Fruit fly (Drosophila melanogaster) whole organism, embryonic: ENCODE measurements around the gene CG7907.

Experiments used
- Adf1 ChIP-seq: fragments of 200-800 bp; sonication (Bioruptor generic); IDR thresholded peaks from 2 replicates; pipeline ENCODE4 v1.3.6; 2022; ENCODE audit warnings: missing biosample characterization, missing genetic modification characterization
- Atf-2 ChIP-seq: fragments of 200-800 bp; sonication (Bioruptor generic); optimal IDR thresholded peaks from 2 replicates; lab custom pipeline; 2016; ENCODE audit warnings: missing biosample characterization, missing genetic modification characterization
- Atf6 ChIP-seq: fragments of 200-800 bp; sonication (Bioruptor generic); IDR thresholded peaks from 2 replicates; pipeline ENCODE4 v1.3.6; 2022; ENCODE audit warnings: missing biosample characterization, missing genetic modification characterization
- CG10321 ChIP-seq: fragments of 200-800 bp; sonication (Bioruptor generic); IDR thresholded peaks from 2 replicates; pipeline ENCODE4 v1.3.6; 2022; ENCODE audit warnings: missing biosample characterization, missing genetic modification characterization
- CG11695 ChIP-seq: fragments of 200-800 bp; sonication (Bioruptor generic); IDR thresholded peaks from 3 replicates; pipeline ENCODE4 v1.3.6; 2022; ENCODE audit warnings: missing biosample characterization, missing genetic modification characterization
- CG13296 ChIP-seq: fragments of 200-800 bp; sonication (Bioruptor generic); optimal IDR thresholded peaks from 3 replicates; lab custom pipeline; 2018; ENCODE audit warnings: missing biosample characterization, mild to moderate bottlenecking, missing genetic modification characterization
- CG14667 ChIP-seq: fragments of 200-800 bp; sonication (Bioruptor generic); IDR thresholded peaks from 2 replicates; pipeline ENCODE4 v1.3.6; 2022; ENCODE audit warnings: missing biosample characterization, missing genetic modification characterization
- CG14710 ChIP-seq: fragments of 200-800 bp; sonication (Bioruptor generic); optimal IDR thresholded peaks from 3 replicates; lab custom pipeline; 2019; ENCODE audit warnings: missing biosample characterization, mild to moderate bottlenecking, missing genetic modification characterization, moderate library complexity
- CG15696 ChIP-seq: fragments of 200-800 bp; sonication (Bioruptor generic); optimal IDR thresholded peaks from 2 replicates; lab custom pipeline; 2019; ENCODE audit warnings: missing biosample characterization, mild to moderate bottlenecking, missing genetic modification characterization, moderate library complexity
- CG1792 ChIP-seq: fragments of 200-800 bp; sonication (Bioruptor generic); optimal IDR thresholded peaks from 2 replicates; lab custom pipeline; 2016; ENCODE audit warnings: missing biosample characterization, missing genetic modification characterization
- CG2120 ChIP-seq: fragments of 200-800 bp; sonication (Bioruptor generic); optimal IDR thresholded peaks from 3 replicates; lab custom pipeline; 2016; ENCODE audit warnings: missing biosample characterization, missing genetic modification characterization
- CG3065 ChIP-seq: fragments of 200-800 bp; sonication (Bioruptor generic); optimal IDR thresholded peaks from 2 replicates; lab custom pipeline; 2016; ENCODE audit warnings: missing biosample characterization, missing genetic modification characterization
- CG31441 ChIP-seq: fragments of 200-800 bp; sonication (Bioruptor generic); IDR thresholded peaks from 2 replicates; pipeline ENCODE4 v1.3.6; 2022; ENCODE audit warnings: missing biosample characterization, missing genetic modification characterization
- CG34224 ChIP-seq: fragments of 200-800 bp; sonication (Bioruptor generic); IDR thresholded peaks from 3 replicates; pipeline ENCODE4 v1.3.6; 2022; ENCODE audit warnings: missing biosample characterization, missing genetic modification characterization; ENCODE audit not compliant: partially characterized antibody
- CG34376 ChIP-seq: fragments of 200-800 bp; sonication (Bioruptor generic); optimal IDR thresholded peaks from 2 replicates; lab custom pipeline; 2018; ENCODE audit warnings: missing biosample characterization, mild to moderate bottlenecking, missing genetic modification characterization
- CG3995 ChIP-seq: fragments of 200-800 bp; sonication (Bioruptor generic); optimal IDR thresholded peaks from 3 replicates; lab custom pipeline; 2016; ENCODE audit warnings: missing biosample characterization, missing genetic modification characterization
- CG4424 ChIP-seq: fragments of 200-800 bp; sonication (Bioruptor generic); optimal IDR thresholded peaks from 3 replicates; lab custom pipeline; 2016; ENCODE audit warnings: missing biosample characterization, missing genetic modification characterization
- CG4617 ChIP-seq: fragments of 200-800 bp; sonication (Bioruptor generic); optimal IDR thresholded peaks from 3 replicates; lab custom pipeline; 2016; ENCODE audit warnings: missing biosample characterization, missing genetic modification characterization, borderline replicate concordance
- CG5180 ChIP-seq: fragments of 200-800 bp; sonication (Bioruptor generic); optimal IDR thresholded peaks from 3 replicates; lab custom pipeline; 2017; ENCODE audit warnings: missing biosample characterization, missing genetic modification characterization, mild to moderate bottlenecking, moderate library complexity, missing genetic modification reagents
- CG6683 ChIP-seq: fragments of 200-800 bp; sonication (Bioruptor generic); optimal IDR thresholded peaks from 2 replicates; lab custom pipeline; 2017; ENCODE audit warnings: missing biosample characterization, mild to moderate bottlenecking, missing genetic modification characterization, missing genetic modification reagents
- CG8359 ChIP-seq: fragments of 200-800 bp; sonication (Bioruptor generic); optimal IDR thresholded peaks from 2 replicates; lab custom pipeline; 2017; ENCODE audit warnings: missing biosample characterization, mild to moderate bottlenecking, missing genetic modification characterization, borderline replicate concordance
- CG8388 ChIP-seq: fragments of 200-800 bp; sonication (Bioruptor generic); optimal IDR thresholded peaks from 2 replicates; lab custom pipeline; 2019; ENCODE audit warnings: missing biosample characterization, mild to moderate bottlenecking, missing genetic modification characterization, moderate library complexity
- CG8765 ChIP-seq: fragments of 200-800 bp; sonication (Bioruptor generic); IDR thresholded peaks from 2 replicates; pipeline ENCODE4 v1.3.6; 2022; ENCODE audit warnings: missing biosample characterization, missing genetic modification characterization
- CoRest ChIP-seq: fragments of 200-800 bp; sonication (Bioruptor generic); optimal IDR thresholded peaks from 3 replicates; lab custom pipeline; 2018; ENCODE audit warnings: missing biosample characterization, mild to moderate bottlenecking, missing genetic modification characterization, moderate library complexity
- D ChIP-seq, 2 experiments: fragments of 200-800 bp in 1 of 2; fragments of >200 bp in 1 of 2; sonication (Bioruptor generic) in 1 of 2; optimal IDR thresholded peaks; 2 replicates in 1 of 2; 3 replicates in 1 of 2; lab custom pipeline; 2017; ENCODE audit warnings: mild to moderate bottlenecking in 1 of 2, missing biosample characterization in 1 of 2, missing genetic modification characterization in 1 of 2, missing genetic modification reagents in 1 of 2
- Drgx ChIP-seq: fragments of 200-800 bp; sonication (Bioruptor generic); IDR thresholded peaks from 2 replicates; pipeline ENCODE4 v1.3.6; 2022; ENCODE audit warnings: missing biosample characterization, missing genetic modification characterization
- H15 ChIP-seq: fragments of 200-800 bp; sonication (Bioruptor generic); IDR thresholded peaks from 3 replicates; pipeline ENCODE4 v1.3.6; 2022; ENCODE audit warnings: missing biosample characterization, missing genetic modification characterization
- HmgD ChIP-seq: fragments of 200-800 bp; sonication (Bioruptor generic); optimal IDR thresholded peaks from 3 replicates; lab custom pipeline; 2016; ENCODE audit warnings: missing biosample characterization, missing genetic modification characterization
- MESR4 ChIP-seq: fragments of 200-800 bp; sonication (Bioruptor generic); optimal IDR thresholded peaks from 2 replicates; lab custom pipeline; 2018; ENCODE audit warnings: missing biosample characterization, mild to moderate bottlenecking, missing genetic modification characterization, moderate library complexity
- Nf-YA ChIP-seq: fragments of 200-800 bp; sonication (Bioruptor generic); IDR thresholded peaks from 2 replicates; pipeline ENCODE4 v1.3.6; 2022; ENCODE audit warnings: missing biosample characterization, missing genetic modification characterization
- Trl ChIP-seq, 3 experiments: fragments of >200 bp in 2 of 3; fragments of 200-800 bp in 1 of 3; sonication (Bioruptor generic) in 1 of 3; optimal IDR thresholded peaks; 2 replicates in 1 of 3; 3 replicates in 2 of 3; lab custom pipeline; 2016 to 2017; ENCODE audit warnings: missing biosample characterization in 1 of 3, missing genetic modification characterization in 1 of 3
- ab ChIP-seq: fragments of 200-800 bp; sonication (Bioruptor generic); optimal IDR thresholded peaks from 2 replicates; lab custom pipeline; 2016; ENCODE audit warnings: missing biosample characterization, missing genetic modification characterization
- ato ChIP-seq: fragments of 200-800 bp; sonication (Bioruptor generic); IDR thresholded peaks from 2 replicates; pipeline ENCODE4 v1.3.6; 2022; ENCODE audit warnings: missing biosample characterization, missing genetic modification characterization; ENCODE audit not compliant: partially characterized antibody
- bab2 ChIP-seq: fragments of 200-800 bp; sonication (Bioruptor generic); optimal IDR thresholded peaks from 2 replicates; lab custom pipeline; 2016; ENCODE audit warnings: missing biosample characterization, missing genetic modification characterization
- bbx ChIP-seq: fragments of 200-800 bp; sonication (Bioruptor generic); IDR thresholded peaks from 2 replicates; pipeline ENCODE4 v1.3.6; 2022; ENCODE audit warnings: missing biosample characterization, missing genetic modification characterization; ENCODE audit not compliant: partially characterized antibody
- cad ChIP-seq: fragments of >200 bp; optimal IDR thresholded peaks from 2 replicates; lab custom pipeline; 2017; ENCODE audit warnings: missing biosample characterization, missing genetic modification characterization
- chinmo ChIP-seq: fragments of 200-800 bp; sonication (Bioruptor generic); IDR thresholded peaks from 4 replicates; pipeline ENCODE4 v1.3.6; 2022; ENCODE audit warnings: missing biosample characterization, missing genetic modification characterization; ENCODE audit not compliant: partially characterized antibody
- en ChIP-seq: fragments of 200-800 bp; sonication (Bioruptor generic); optimal IDR thresholded peaks from 2 replicates; lab custom pipeline; 2016; ENCODE audit warnings: missing biosample characterization, missing genetic modification characterization
- hth ChIP-seq: fragments of >200 bp; optimal IDR thresholded peaks from 2 replicates; lab custom pipeline; 2017; ENCODE audit warnings: inconsistent platforms
- insv ChIP-seq, 2 experiments: fragments of 200-800 bp; sonication (Bioruptor generic); optimal IDR thresholded peaks; 3 replicates each; lab custom pipeline; 2016 to 2018; ENCODE audit warnings: missing biosample characterization in 2 of 2, missing genetic modification characterization in 2 of 2
- lbe ChIP-seq: fragments of 200-800 bp; sonication (Bioruptor generic); optimal IDR thresholded peaks from 2 replicates; lab custom pipeline; 2016; ENCODE audit warnings: missing biosample characterization, mild to moderate bottlenecking, missing genetic modification characterization
- maf-S ChIP-seq: fragments of 200-800 bp; sonication (Bioruptor generic); optimal IDR thresholded peaks from 2 replicates; lab custom pipeline; 2016; ENCODE audit warnings: missing biosample characterization, missing genetic modification characterization
- mam ChIP-seq: fragments of 200-800 bp; sonication (Bioruptor generic); optimal IDR thresholded peaks from 3 replicates; lab custom pipeline; 2016; ENCODE audit warnings: missing biosample characterization, missing genetic modification characterization
- otp ChIP-seq: fragments of 200-800 bp; sonication (Bioruptor generic); IDR thresholded peaks from 3 replicates; pipeline ENCODE4, ENCODE4 v1.3.6; 2022; ENCODE audit warnings: missing biosample characterization, missing genetic modification characterization
- sna ChIP-seq: fragments of 200-800 bp; sonication (Bioruptor generic); IDR thresholded peaks from 2 replicates; pipeline ENCODE4 v1.3.6; 2022; ENCODE audit warnings: missing biosample characterization, missing genetic modification characterization; ENCODE audit not compliant: partially characterized antibody
- stc ChIP-seq: fragments of 200-800 bp; sonication (Bioruptor generic); IDR thresholded peaks from 2 replicates; pipeline ENCODE4 v1.3.6; 2022; ENCODE audit warnings: missing biosample characterization, missing genetic modification characterization
- z ChIP-seq: fragments of 200-800 bp; sonication (Bioruptor generic); IDR thresholded peaks from 3 replicates; pipeline ENCODE4 v1.3.6; 2022; ENCODE audit warnings: missing biosample characterization, missing genetic modification characterization
- zen2 ChIP-seq: fragments of 200-800 bp; sonication (Bioruptor generic); IDR thresholded peaks from 3 replicates; pipeline ENCODE4 v1.3.6; 2022; ENCODE audit warnings: missing biosample characterization, missing genetic modification characterization; ENCODE audit not compliant: partially characterized antibody

The CG7907 gene

DNA sequence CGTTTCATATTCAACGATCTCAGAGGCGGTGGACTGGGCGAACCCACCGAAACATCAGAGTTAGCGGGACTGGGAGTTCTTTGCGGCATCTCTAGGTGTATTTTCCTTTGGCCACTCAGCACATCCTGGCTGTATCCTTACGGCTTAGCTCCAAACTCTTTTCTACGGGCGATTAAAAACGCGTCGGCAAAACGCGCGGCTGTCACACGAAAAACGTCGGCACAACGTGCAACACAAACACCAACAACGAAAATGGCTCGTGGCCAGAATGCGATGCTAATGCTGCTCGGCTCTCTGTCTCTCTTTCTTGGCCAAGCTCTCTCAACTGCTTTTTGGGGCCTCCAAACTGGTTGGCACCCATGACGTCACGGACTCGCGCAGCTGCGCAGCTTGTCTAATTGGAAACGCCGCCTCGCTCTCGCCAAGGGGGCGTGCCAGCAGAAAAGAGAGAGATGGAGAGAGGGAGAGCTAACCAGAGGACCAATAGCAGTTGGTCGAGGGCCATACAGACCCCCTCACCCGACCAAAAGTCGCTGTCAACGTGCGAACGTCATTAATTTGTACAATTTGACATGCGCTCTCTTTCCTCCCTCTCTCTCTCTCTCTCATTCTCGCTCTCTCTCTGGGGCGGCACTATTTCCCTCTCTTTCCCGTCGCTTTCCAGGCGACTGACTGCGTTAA lies 30.5 kb downstream of the CG7907 start, which contains the start of gene lbl (continued):
- TF ChIP-seq CG10321 (peak; percentile 91), z (GFP tag; lab: Robert Waterston, UW) (peak; percentile 30; the same call in 1 of the 3 replicates), CG1792 (GFP tag; lab: Kevin White, UChicago) (no peak), CG6683 (no peak), H15 (GFP tag; lab: Robert Waterston, UW) (no peak), CoRest (peak; percentile 54), CG34224 (GFP tag; lab: Robert Waterston, UW) (peak; percentile 51), CG8359 (GFP tag; lab: Kevin White, UChicago) (peak; percentile 98), CG14667 (GFP tag; lab: Robert Waterston, UW) (no peak), stc (GFP tag; lab: Robert Waterston, UW) (no peak; the same call in 1 of the 2 replicates), sna (GFP tag; lab: Robert Waterston, UW) (peak; percentile 66), CG15696 (no peak), Nf-YA (peak; percentile 96), Drgx (0 out of 2 replicates have a peak, but pooled peaks have one; percentile 9), cad (no peak), chinmo (GFP tag; lab: Robert Waterston, UW) (peak; percentile 78; the same call in 1 of the 4 replicates), otp (GFP tag; lab: Robert Waterston, UW) (peak; percentile 62; the same call in 2 of the 3 replicates), Trl (optimal IDR thresholded peaks at IDR 0.05; lab: Kevin White, UChicago) (peak; percentile 93 to 98), Trl (GFP tag; optimal IDR thresholded peaks at IDR 0.05; lab: Kevin White, UChicago) (peak; percentile 47), ab (no peak), Atf6 (GFP tag; lab: Robert Waterston, UW) (no peak), bbx (GFP tag; lab: Robert Waterston, UW) (peak; percentile 46; the same call in 1 of the 2 replicates), CG34376 (no peak), Atf-2 (GFP tag; lab: Kevin White, UChicago) (no peak), ato (GFP tag; lab: Robert Waterston, UW) (no peak), CG3995 (GFP tag; lab: Kevin White, UChicago) (no peak), maf-S (no peak), bab2 (no peak), Adf1 (GFP tag; lab: Robert Waterston, UW) (peak; percentile 85), CG2120 (no peak), insv (GFP tag; optimal IDR thresholded peaks at IDR 0.05; lab: Kevin White, UChicago) (peak in 1 of 2 experiments; percentile 81), CG31441 (GFP tag; lab: Robert Waterston, UW) (no peak), HmgD (no peak), CG13296 (GFP tag; lab: Kevin White, UChicago) (no peak), zen2 (GFP tag; lab: Robert Waterston, UW) (peak; percentile 66), CG5180 (GFP tag; lab: Kevin White, UChicago) (peak; percentile 86), CG8388 (no peak), D (optimal IDR thresholded peaks at IDR 0.05; lab: Kevin White, UChicago) (peak; percentile 22), D (GFP tag; optimal IDR thresholded peaks at IDR 0.05; lab: Kevin White, UChicago) (no peak), mam (GFP tag; lab: Kevin White, UChicago) (no peak), CG14710 (tag; lab: Kevin White, UChicago) (no peak), CG4424 (GFP tag; lab: Kevin White, UChicago) (no peak), MESR4 (GFP tag; lab: Kevin White, UChicago) (no peak), hth (lab: Kevin White, UChicago) (peak; percentile 37), CG11695 (0 out of 3 replicates have a peak, but pooled peaks have one; percentile 9), lbe (peak; percentile 40), CG8765 (no peak), CG3065 (GFP tag; lab: Kevin White, UChicago) (peak; percentile 18), CG4617 (no peak), en (GFP tag; lab: Kevin White, UChicago) (no peak)
